Worm (Caenorhabditis elegans) whole organism, midembryonic: ENCODE results near the gene Y67D8B.2.

Source experiments
- T22C8.4 ChIP-seq: fragments of 200-800 bp; sonication (Bioruptor generic); IDR thresholded peaks from 2 replicates; pipeline ENCODE4 v1.3.6; 2022; ENCODE audit warnings: missing genetic modification characterization, missing compliant biosample characterization
- cog-1 ChIP-seq: sonication (generic microtip); optimal IDR thresholded peaks from 2 replicates; lab custom pipeline; 2016; ENCODE audit warnings: missing genetic modification characterization, missing compliant biosample characterization
- flt-1 ChIP-seq: fragments of 200-800 bp; sonication (Bioruptor generic); IDR thresholded peaks from 2 replicates; pipeline ENCODE4 v1.3.6; 2022; ENCODE audit warnings: missing genetic modification characterization, missing compliant biosample characterization
- klf-2 ChIP-seq: fragments of 200-800 bp; sonication (Bioruptor generic); conservative IDR thresholded peaks from 2 replicates; pipeline ENCODE4 v1.3.6; 2022; ENCODE audit warnings: missing genetic modification reagents, missing genetic modification characterization, missing compliant biosample characterization
- med-1 ChIP-seq: sonication (generic microtip); optimal IDR thresholded peaks from 2 replicates; lab custom pipeline; 2017; ENCODE audit warnings: missing genetic modification characterization, mild to moderate bottlenecking, missing compliant biosample characterization, antibody characterized with exemption, missing genetic modification reagents; ENCODE audit not compliant: insufficient read depth
- ref-1 ChIP-seq: fragments of 200-800 bp; sonication (Bioruptor generic); conservative IDR thresholded peaks from 2 replicates; pipeline ENCODE4 v1.3.6; 2022; ENCODE audit warnings: missing genetic modification reagents, missing genetic modification characterization, missing compliant biosample characterization
- tab-1 ChIP-seq: fragments of 200-800 bp; sonication (Bioruptor generic); IDR thresholded peaks from 2 replicates; pipeline ENCODE4 v1.3.6; 2022; ENCODE audit warnings: missing genetic modification characterization, missing compliant biosample characterization
- ztf-23 ChIP-seq: fragments of 200-800 bp; sonication (Bioruptor generic); IDR thresholded peaks from 2 replicates; pipeline ENCODE4 v1.3.6; 2022; ENCODE audit warnings: missing genetic modification reagents, missing genetic modification characterization, missing compliant biosample characterization
- ztf-29 ChIP-seq: fragments of 200-800 bp; sonication (Bioruptor generic); IDR thresholded peaks from 2 replicates; pipeline ENCODE4 v1.3.6; 2022; ENCODE audit warnings: missing genetic modification reagents, missing genetic modification characterization, missing compliant biosample characterization

Gene Y67D8B.2

ce11 chrIV:3151061-3151460 lies 40.3 kb downstream of the Y67D8B.2 start, which contains the start of gene T23E1.1:
Gene T23E1.1 (plus strand): TSS chrIV:3151361.
- TF ChIP-seq tab-1 (GFP tag; lab: Robert Waterston, UW) (no peak), T22C8.4 (GFP tag; lab: Robert Waterston, UW) (no peak), flt-1 (GFP tag; lab: Robert Waterston, UW) (no peak)

ce11 chrIV:3145587-3145986 lies 45.8 kb downstream of the Y67D8B.2 start, which contains the start of gene T23E1.3:
Gene T23E1.3 (plus strand): TSS chrIV:3145887.
- no peak for TF ChIP-seq tab-1 (GFP tag; lab: Robert Waterston, UW)
- TF ChIP-seq klf-2 = no peak
- TF ChIP-seq cog-1 (tag; lab: Kevin White, UChicago) = no peak
- TF ChIP-seq ref-1 = no peak
- TF ChIP-seq ztf-29 (GFP tag; lab: Robert Waterston, UW) = no peak
- no peak for TF ChIP-seq flt-1 (GFP tag; lab: Robert Waterston, UW)
- TF ChIP-seq T22C8.4 (GFP tag; lab: Robert Waterston, UW) = no peak
- no peak for TF ChIP-seq ztf-23 (GFP tag; lab: Robert Waterston, UW)
- no peak for TF ChIP-seq med-1

DNA sequence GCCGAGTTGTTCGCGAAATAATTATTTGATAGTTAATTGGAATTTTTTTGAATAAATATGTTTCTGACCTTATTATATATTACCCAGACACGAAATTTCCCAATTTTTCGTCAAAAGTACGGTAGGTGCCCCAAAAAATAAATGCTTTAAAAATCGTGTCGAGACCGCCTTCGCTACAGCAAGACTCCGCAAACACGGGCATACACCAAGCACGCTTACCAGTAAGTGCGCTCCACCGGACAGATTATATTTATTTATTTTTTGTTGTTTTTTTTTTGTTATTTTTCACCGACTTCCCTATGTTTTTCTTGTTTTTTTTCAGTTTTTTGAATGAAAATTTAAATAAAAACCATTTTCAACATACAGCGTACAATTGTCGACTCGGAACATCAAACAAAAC lies 54.9 kb downstream of the Y67D8B.2 start:
- no peak for TF ChIP-seq flt-1 (GFP tag; lab: Robert Waterston, UW)
- TF ChIP-seq cog-1 (tag; lab: Kevin White, UChicago) = no peak
- no peak for TF ChIP-seq klf-2
- no peak for TF ChIP-seq T22C8.4 (GFP tag; lab: Robert Waterston, UW)
- TF ChIP-seq ztf-29 (GFP tag; lab: Robert Waterston, UW) = no peak
- no peak for TF ChIP-seq ztf-23 (GFP tag; lab: Robert Waterston, UW)
- TF ChIP-seq ref-1 = no peak
